Worm (Caenorhabditis elegans) whole organism, midembryonic: ENCODE results near the gene nlp-66.

ENCODE experiments used
- T22C8.4 ChIP-seq: fragments of 200-800 bp; sonication (Bioruptor generic); IDR thresholded peaks from 2 replicates; pipeline ENCODE4 v1.3.6; 2022; ENCODE audit warnings: missing genetic modification characterization, missing compliant biosample characterization
- flt-1 ChIP-seq: fragments of 200-800 bp; sonication (Bioruptor generic); IDR thresholded peaks from 2 replicates; pipeline ENCODE4 v1.3.6; 2022; ENCODE audit warnings: missing genetic modification characterization, missing compliant biosample characterization
- med-1 ChIP-seq: sonication (generic microtip); optimal IDR thresholded peaks from 2 replicates; lab custom pipeline; 2017; ENCODE audit warnings: missing genetic modification characterization, mild to moderate bottlenecking, missing compliant biosample characterization, antibody characterized with exemption, missing genetic modification reagents; ENCODE audit not compliant: insufficient read depth
- ztf-23 ChIP-seq: fragments of 200-800 bp; sonication (Bioruptor generic); IDR thresholded peaks from 2 replicates; pipeline ENCODE4 v1.3.6; 2022; ENCODE audit warnings: missing genetic modification reagents, missing genetic modification characterization, missing compliant biosample characterization
- ztf-29 ChIP-seq: fragments of 200-800 bp; sonication (Bioruptor generic); IDR thresholded peaks from 2 replicates; pipeline ENCODE4 v1.3.6; 2022; ENCODE audit warnings: missing genetic modification reagents, missing genetic modification characterization, missing compliant biosample characterization

- TF ChIP-seq ztf-23 (GFP tag; lab: Robert Waterston, UW) (no peak), T22C8.4 (no peak), flt-1 (no peak), med-1 (GFP tag; lab: Kevin White, UChicago) (no peak), ztf-29 (GFP tag; lab: Robert Waterston, UW) (no peak)
These were observed 18.5 kb downstream of the nlp-66 start, which contains the start of gene W02H3.3 for ce11 chrX:11098086-11098485.
